Fruit fly (Drosophila melanogaster) whole organism, adult: ENCODE measurements around the gene CG31122.

Experiments
- CG11617 ChIP-seq: fragments of 200-800 bp; sonication (Bioruptor generic); optimal IDR thresholded peaks from 2 replicates; lab custom pipeline; 2017; ENCODE audit warnings: mild to moderate bottlenecking, missing biosample characterization, missing genetic modification reagents, missing genetic modification characterization
- CG12768 ChIP-seq: fragments of 200-800 bp; sonication (Bioruptor generic); optimal IDR thresholded peaks from 2 replicates; lab custom pipeline; 2017; ENCODE audit warnings: missing biosample characterization, missing genetic modification characterization, mild to moderate bottlenecking, moderate library complexity, missing genetic modification reagents
- CG14711 ChIP-seq: fragments of 200-800 bp; sonication (Bioruptor generic); optimal IDR thresholded peaks from 2 replicates; lab custom pipeline; 2018; ENCODE audit warnings: missing biosample characterization, mild to moderate bottlenecking, missing genetic modification characterization, moderate library complexity
- CG1620 ChIP-seq: fragments of 200-800 bp; sonication (Bioruptor generic); optimal IDR thresholded peaks from 2 replicates; lab custom pipeline; 2016; ENCODE audit warnings: missing biosample characterization, missing genetic modification characterization
- CG33017 ChIP-seq: fragments of 200-800 bp; sonication (Bioruptor generic); optimal IDR thresholded peaks from 2 replicates; lab custom pipeline; 2018; ENCODE audit warnings: missing biosample characterization, mild to moderate bottlenecking, missing genetic modification characterization, moderate library complexity
- CG5204 ChIP-seq: fragments of 200-800 bp; sonication (Bioruptor generic); optimal IDR thresholded peaks from 2 replicates; lab custom pipeline; 2016; ENCODE audit warnings: missing biosample characterization, missing genetic modification characterization
- CG7045 ChIP-seq: fragments of 200-800 bp; sonication (Bioruptor generic); optimal IDR thresholded peaks from 2 replicates; lab custom pipeline; 2017; ENCODE audit warnings: missing biosample characterization, mild to moderate bottlenecking, missing genetic modification characterization
- CG7101 ChIP-seq: fragments of 200-800 bp; sonication (Bioruptor generic); optimal IDR thresholded peaks from 2 replicates; lab custom pipeline; 2018; ENCODE audit warnings: missing biosample characterization, mild to moderate bottlenecking, missing genetic modification characterization, moderate library complexity
- Clk ChIP-seq: fragments of 200-800 bp; sonication (Bioruptor generic); optimal IDR thresholded peaks from 2 replicates; lab custom pipeline; 2017; ENCODE audit warnings: missing biosample characterization, missing genetic modification characterization
- Crg-1 ChIP-seq: fragments of 200-800 bp; sonication (Bioruptor generic); optimal IDR thresholded peaks from 2 replicates; lab custom pipeline; 2016; ENCODE audit warnings: missing biosample characterization, missing genetic modification characterization
- Hr96 ChIP-seq: fragments of 200-800 bp; sonication (Bioruptor generic); optimal IDR thresholded peaks from 2 replicates; lab custom pipeline; 2016; ENCODE audit warnings: missing biosample characterization, missing genetic modification characterization
- Mnt ChIP-seq: fragments of 200-800 bp; sonication (Bioruptor generic); optimal IDR thresholded peaks from 2 replicates; lab custom pipeline; 2016; ENCODE audit warnings: missing biosample characterization, mild to moderate bottlenecking, missing genetic modification characterization
- bab1 ChIP-seq: fragments of 200-800 bp; sonication (Bioruptor generic); optimal IDR thresholded peaks from 3 replicates; lab custom pipeline; 2019; ENCODE audit warnings: missing biosample characterization, mild to moderate bottlenecking, missing genetic modification characterization, moderate library complexity
- cic ChIP-seq: fragments of 200-800 bp; sonication (Bioruptor generic); optimal IDR thresholded peaks from 2 replicates; lab custom pipeline; 2017; ENCODE audit warnings: missing biosample characterization, mild to moderate bottlenecking, missing genetic modification characterization, moderate library complexity
- cnc ChIP-seq, 2 experiments: fragments of >200 bp; optimal IDR thresholded peaks; 2 replicates each; lab custom pipeline; 2017
- kay ChIP-seq: fragments of 200-800 bp; sonication (Bioruptor generic); peaks from one replicate; lab custom pipeline; 2016; ENCODE audit warnings: missing biosample characterization, missing genetic modification characterization, borderline replicate concordance
- ovo ChIP-seq: fragments of 200-800 bp; sonication (Bioruptor generic); optimal IDR thresholded peaks from 2 replicates; lab custom pipeline; 2016; ENCODE audit warnings: missing biosample characterization, missing genetic modification characterization
- pad ChIP-seq: fragments of 200-800 bp; sonication (Bioruptor generic); optimal IDR thresholded peaks from 3 replicates; lab custom pipeline; 2017; ENCODE audit warnings: missing biosample characterization, missing genetic modification characterization, mild to moderate bottlenecking, moderate library complexity, missing genetic modification reagents
- tj ChIP-seq: fragments of 200-800 bp; sonication (Bioruptor generic); optimal IDR thresholded peaks from 3 replicates; lab custom pipeline; 2017; ENCODE audit warnings: missing biosample characterization, mild to moderate bottlenecking, missing genetic modification characterization, moderate library complexity
- toe ChIP-seq: fragments of 200-800 bp; sonication (Bioruptor generic); optimal IDR thresholded peaks from 2 replicates; lab custom pipeline; 2016; ENCODE audit warnings: missing biosample characterization, missing genetic modification characterization

CG31122 gene

DNA sequence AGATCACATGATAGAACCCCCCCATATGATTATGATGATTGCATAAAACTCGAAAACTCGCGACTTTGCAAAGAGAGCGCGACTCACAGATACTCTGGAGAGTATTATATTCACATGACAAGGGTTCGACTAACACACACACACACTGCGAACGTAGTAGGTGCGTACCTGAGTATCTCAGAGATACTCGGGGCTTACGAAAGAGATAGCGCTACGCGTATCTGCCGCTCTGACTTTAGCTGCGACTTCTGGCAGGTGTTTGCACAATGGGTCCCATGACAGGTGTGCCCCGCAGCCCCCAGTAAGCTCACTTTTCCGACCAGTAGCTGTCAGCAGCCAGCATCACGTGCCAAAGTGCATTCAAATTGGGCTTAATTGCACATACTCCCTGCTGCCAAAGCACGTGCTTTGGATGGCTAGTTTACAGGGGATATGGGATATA is 14.2 kb downstream of the CG31122 start:
- TF ChIP-seq Mnt (GFP tag; lab: Kevin White, UChicago) (peak; percentile 8), CG11617 (GFP tag; lab: Kevin White, UChicago) (no peak), tj (GFP tag; lab: Kevin White, UChicago) (peak; percentile 35)

DNA sequence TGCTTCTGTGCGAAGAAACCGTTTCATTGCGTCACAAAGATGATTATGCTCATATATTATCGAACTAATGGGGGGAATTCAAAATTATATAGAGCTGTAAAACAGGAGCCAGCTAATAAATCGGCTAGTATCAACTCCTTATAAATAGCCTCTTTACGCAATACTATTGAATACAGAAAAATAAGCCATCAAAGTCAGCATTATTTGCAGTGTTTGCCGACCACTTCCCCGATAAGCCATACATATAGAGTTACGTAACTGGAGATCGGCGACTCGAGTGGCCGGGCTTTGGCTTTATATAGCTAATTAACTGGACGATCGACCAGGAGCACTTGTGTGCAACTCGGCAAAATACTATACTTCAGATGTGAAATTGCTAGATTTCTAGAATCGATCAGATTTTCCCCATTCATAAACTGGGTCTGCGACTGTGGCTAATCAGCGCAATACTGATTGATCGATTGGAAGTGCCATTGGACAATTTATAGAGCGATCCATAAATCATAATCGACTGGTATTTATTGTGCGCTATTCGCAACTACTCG is 14.8 kb downstream of the CG31122 start:
- no peak for TF ChIP-seq ovo (GFP tag; lab: Kevin White, UChicago)
- no peak for TF ChIP-seq CG7101 (tag; lab: Kevin White, UChicago)
- no peak for TF ChIP-seq Hr96 (GFP tag; lab: Kevin White, UChicago)
- no peak for TF ChIP-seq CG1620 (GFP tag; lab: Kevin White, UChicago)
- TF ChIP-seq Mnt (GFP tag; lab: Kevin White, UChicago) = no peak
- TF ChIP-seq bab1 (GFP tag; lab: Kevin White, UChicago) = no peak
- peak; percentile 19 for TF ChIP-seq pad (GFP tag; lab: Kevin White, UChicago)
- TF ChIP-seq tj (GFP tag; lab: Kevin White, UChicago) = peak; percentile 67
- TF ChIP-seq toe (GFP tag; lab: Kevin White, UChicago) = no peak
- TF ChIP-seq cnc (optimal IDR thresholded peaks at IDR 0.05; lab: Kevin White, UChicago) = no peak
- TF ChIP-seq CG11617 (GFP tag; lab: Kevin White, UChicago) = no peak
- TF ChIP-seq Crg-1 = no peak
- peak; percentile 91 for TF ChIP-seq cic (GFP tag; lab: Kevin White, UChicago)
- TF ChIP-seq kay = no peak
- TF ChIP-seq Clk = no peak
- TF ChIP-seq CG7045 (GFP tag; lab: Kevin White, UChicago) = no peak
- no peak for TF ChIP-seq CG33017 (tag; lab: Kevin White, UChicago)
- no peak for TF ChIP-seq CG12768
- TF ChIP-seq CG5204 (GFP tag; lab: Kevin White, UChicago) = no peak
- no peak for TF ChIP-seq CG14711 (tag; lab: Kevin White, UChicago)

DNA sequence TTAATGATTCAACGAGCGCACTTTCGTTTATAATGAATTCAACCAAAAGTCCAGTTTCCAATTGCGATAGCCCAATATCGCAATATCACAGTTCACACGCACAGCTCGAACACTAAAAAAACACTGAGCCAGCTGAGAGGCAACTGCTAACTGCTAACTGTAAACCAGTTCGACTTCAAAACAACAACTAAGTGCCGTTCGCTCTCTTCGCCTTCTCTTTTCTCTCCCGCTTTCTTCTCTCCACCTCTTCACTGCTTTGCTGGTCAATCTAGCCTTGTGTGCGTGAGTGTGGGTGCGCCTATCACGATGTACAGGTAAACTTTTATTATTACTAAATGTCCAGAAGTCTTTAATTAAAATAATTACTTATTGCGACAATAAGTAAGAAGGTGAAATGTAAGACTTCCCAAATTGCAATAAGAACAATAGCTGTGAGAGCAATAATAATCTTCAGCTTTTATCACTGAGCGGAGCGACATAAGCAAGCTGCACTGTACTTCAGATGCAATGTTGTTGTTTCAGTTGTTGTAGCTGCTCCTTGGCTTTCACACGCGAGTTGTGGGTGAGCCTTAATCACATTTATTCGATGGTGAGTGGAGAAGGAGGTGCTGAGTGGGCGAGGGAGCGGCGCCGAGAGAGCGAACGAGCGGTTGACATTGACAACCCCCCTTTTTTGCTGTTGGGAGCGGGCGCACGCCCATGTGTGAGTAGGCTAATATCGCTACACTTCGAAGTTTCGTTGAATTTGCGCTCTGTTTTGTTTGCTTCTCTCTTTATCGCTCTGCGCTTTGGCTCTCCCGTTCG is 15.7 kb downstream of the CG31122 start, which contains the start of gene Vti1b:
Vti1b (plus strand) TSS at position 195 of the 804 bp plus-strand sequence.
- TF ChIP-seq cic (GFP tag; lab: Kevin White, UChicago) (peak; percentile 89), CG7045 (GFP tag; lab: Kevin White, UChicago) (peak; percentile 86), cnc (optimal IDR thresholded peaks at IDR 0.05; lab: Kevin White, UChicago) (no peak), tj (GFP tag; lab: Kevin White, UChicago) (peak; percentile 74), CG14711 (tag; lab: Kevin White, UChicago) (peak; percentile 90), ovo (GFP tag; lab: Kevin White, UChicago) (peak; percentile 92), Crg-1 (peak; percentile 94), Clk (peak; percentile 87), kay (peak; percentile 83), CG11617 (GFP tag; lab: Kevin White, UChicago) (peak; percentile 93), Mnt (GFP tag; lab: Kevin White, UChicago) (peak; percentile 82), pad (GFP tag; lab: Kevin White, UChicago) (peak; percentile 86), bab1 (GFP tag; lab: Kevin White, UChicago) (peak; percentile 97), CG1620 (GFP tag; lab: Kevin White, UChicago) (peak; percentile 86), CG33017 (tag; lab: Kevin White, UChicago) (peak; percentile 90), CG12768 (peak; percentile 95), Hr96 (GFP tag; lab: Kevin White, UChicago) (peak; percentile 70), CG7101 (tag; lab: Kevin White, UChicago) (peak; percentile 94), CG5204 (GFP tag; lab: Kevin White, UChicago) (peak; percentile 92), toe (GFP tag; lab: Kevin White, UChicago) (peak; percentile 89)

DNA sequence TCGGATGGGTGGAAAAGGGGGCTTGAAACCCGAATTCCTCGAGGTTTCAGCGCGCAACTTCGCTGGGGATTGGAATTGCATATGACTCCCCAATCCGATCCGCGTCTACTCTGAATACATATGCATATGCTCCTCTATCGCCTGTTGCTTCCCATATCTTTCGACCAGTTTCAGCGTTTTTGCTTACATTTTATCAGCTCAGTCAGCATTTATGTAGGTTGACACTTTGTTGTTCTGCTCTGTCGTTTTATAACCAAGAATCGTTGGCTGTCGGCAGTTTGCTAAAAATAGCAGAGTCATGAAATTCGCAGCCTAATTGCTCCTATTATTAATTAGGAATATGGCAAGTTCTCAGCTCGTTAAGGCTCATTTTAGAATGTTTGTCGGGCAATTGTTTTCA is 17.0 kb downstream of the CG31122 start:
- TF ChIP-seq kay = no peak
- peak; percentile 100 for TF ChIP-seq tj (GFP tag; lab: Kevin White, UChicago)

DNA sequence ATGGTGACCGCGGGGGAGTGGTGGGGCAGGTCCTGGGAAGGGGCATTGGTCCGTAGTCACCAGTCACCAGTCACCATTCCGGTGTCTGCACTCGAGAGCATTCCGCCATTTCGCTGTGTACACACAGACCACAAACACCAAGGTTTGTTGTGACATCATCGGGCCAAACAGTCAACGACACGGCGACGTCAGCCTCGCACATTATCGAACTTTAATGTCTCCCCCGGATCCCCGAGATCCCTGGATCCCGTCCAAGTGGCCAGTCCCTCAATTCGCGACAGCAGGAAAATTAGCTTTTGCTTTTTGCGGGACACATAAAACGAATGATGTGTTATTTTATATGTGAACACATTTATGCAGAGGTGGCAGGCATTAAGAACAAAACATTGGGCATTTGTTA is 17.8 kb downstream of the CG31122 start:
- TF ChIP-seq kay = no peak
- no peak for TF ChIP-seq bab1 (GFP tag; lab: Kevin White, UChicago)
- TF ChIP-seq Hr96 (GFP tag; lab: Kevin White, UChicago) = no peak
- TF ChIP-seq CG5204 (GFP tag; lab: Kevin White, UChicago) = no peak
- no peak for TF ChIP-seq Clk
- no peak for TF ChIP-seq pad (GFP tag; lab: Kevin White, UChicago)
- no peak for TF ChIP-seq CG7101 (tag; lab: Kevin White, UChicago)
- no peak for TF ChIP-seq cic (GFP tag; lab: Kevin White, UChicago)
- TF ChIP-seq toe (GFP tag; lab: Kevin White, UChicago) = no peak
- no peak for TF ChIP-seq Mnt (GFP tag; lab: Kevin White, UChicago)
- TF ChIP-seq tj (GFP tag; lab: Kevin White, UChicago) = no peak
- no peak for TF ChIP-seq CG11617 (GFP tag; lab: Kevin White, UChicago)
- TF ChIP-seq CG14711 (tag; lab: Kevin White, UChicago) = no peak
- no peak for TF ChIP-seq CG12768
- no peak for TF ChIP-seq CG1620 (GFP tag; lab: Kevin White, UChicago)
- TF ChIP-seq CG7045 (GFP tag; lab: Kevin White, UChicago) = no peak
- TF ChIP-seq CG33017 (tag; lab: Kevin White, UChicago) = no peak
- no peak for TF ChIP-seq ovo (GFP tag; lab: Kevin White, UChicago)
